Worm (Caenorhabditis elegans): Measurements from ENCODE around the gene sra-31.

The sra-31 gene

ce11 chrII:6598050-6598449 is 19.8 kb upstream of the sra-31 start, which contains the start of gene dnj-8 (continued):
- TF ChIP-seq pqm-1 (tag; optimal IDR thresholded peaks at IDR 0.05) (no peak), nhr-47 (tag; optimal IDR thresholded peaks at IDR 0.05) (no peak), ztf-11 (tag; optimal IDR thresholded peaks at IDR 0.05) (no peak), lin-15B (tag; optimal IDR thresholded peaks at IDR 0.05) (peak; percentile 2), nhr-12 (tag; optimal IDR thresholded peaks at IDR 0.05) (no peak), F16B12.6 (tag; optimal IDR thresholded peaks at IDR 0.05) (peak; percentile 4)

- no peak for TF ChIP-seq unc-86 (tag; optimal IDR thresholded peaks at IDR 0.05)
- no peak for TF ChIP-seq ceh-63 (GFP tag; optimal IDR thresholded peaks at IDR 0.05)
- no peak for TF ChIP-seq rnt-1 (tag; optimal IDR thresholded peaks at IDR 0.05)
- no peak for TF ChIP-seq vab-15 (tag; optimal IDR thresholded peaks at IDR 0.05)
- no peak for TF ChIP-seq tlp-1 (tag; optimal IDR thresholded peaks at IDR 0.05)
- no peak for TF ChIP-seq C16A3.4 (tag; optimal IDR thresholded peaks at IDR 0.05)
- no peak for TF ChIP-seq lsy-2 (tag; optimal IDR thresholded peaks at IDR 0.05)
- TF ChIP-seq nhr-85 (tag), result no peak
- no peak for TF ChIP-seq ceh-8 (GFP tag; optimal IDR thresholded peaks at IDR 0.05)
- no peak for TF ChIP-seq sptf-1 (tag; optimal IDR thresholded peaks at IDR 0.05)
- TF ChIP-seq mep-1 (tag; optimal IDR thresholded peaks at IDR 0.05), result no peak
- no peak for TF ChIP-seq C34B4.2 (tag; optimal IDR thresholded peaks at IDR 0.05)
- TF ChIP-seq efl-3 (GFP tag; optimal IDR thresholded peaks at IDR 0.05), result no peak
- TF ChIP-seq mdl-1 (tag; optimal IDR thresholded peaks at IDR 0.05), result no peak
- TF ChIP-seq ets-5 (GFP tag; IDR thresholded peaks at IDR 0.05), result no peak
- no peak for TF ChIP-seq elt-3 (tag; optimal IDR thresholded peaks at IDR 0.05)
- no peak for TF ChIP-seq fkh-4 (tag; optimal IDR thresholded peaks at IDR 0.05; ENCODE audit: borderline replicate concordance)
- no peak for TF ChIP-seq aha-1 (tag; optimal IDR thresholded peaks at IDR 0.05)
Observed at ce11 chrII:6597507-6597906, 19.2 kb upstream of the sra-31 start.

- TF ChIP-seq isw-1 (GFP tag; IDR thresholded peaks at IDR 0.05), result no peak
- no peak for TF ChIP-seq vab-15 (tag; optimal IDR thresholded peaks at IDR 0.05)
- no peak for TF ChIP-seq egl-27 (tag; optimal IDR thresholded peaks at IDR 0.05)
- no peak for TF ChIP-seq lin-15B (tag; optimal IDR thresholded peaks at IDR 0.05)
- no peak for TF ChIP-seq zag-1 (tag; optimal IDR thresholded peaks at IDR 0.05)
- no peak for TF ChIP-seq xbp-1 (tag; optimal IDR thresholded peaks at IDR 0.05)
Observed at ce11 chrII:6594151-6594550, 15.9 kb upstream of the sra-31 start, which contains the start of gene aipr-1. Gene aipr-1 (minus strand): TSS chrII:6594251.

- TF ChIP-seq snu-23 (GFP tag; optimal IDR thresholded peaks at IDR 0.05), result no peak
- no peak for TF ChIP-seq hlh-4 (tag; optimal IDR thresholded peaks at IDR 0.05)
- TF ChIP-seq xbp-1 (tag; optimal IDR thresholded peaks at IDR 0.05), result no peak
- TF ChIP-seq nhr-20 (tag; optimal IDR thresholded peaks at IDR 0.05), result no peak
- no peak for TF ChIP-seq unc-86 (tag; optimal IDR thresholded peaks at IDR 0.05)
- no peak for TF ChIP-seq nhr-77 (tag; optimal IDR thresholded peaks at IDR 0.05)
- TF ChIP-seq egl-27 (tag; optimal IDR thresholded peaks at IDR 0.05), result no peak
- TF ChIP-seq nhr-11 (tag; optimal IDR thresholded peaks at IDR 0.05), result no peak
- TF ChIP-seq alr-1 (tag; optimal IDR thresholded peaks at IDR 0.05; ENCODE audit: borderline replicate concordance), result no peak
- TF ChIP-seq mef-2 (tag; optimal IDR thresholded peaks at IDR 0.05), result no peak
- no peak for TF ChIP-seq aha-1 (tag; optimal IDR thresholded peaks at IDR 0.05)
- TF ChIP-seq pax-3 (tag; optimal IDR thresholded peaks at IDR 0.05), result no peak
- TF ChIP-seq irx-1 (tag; optimal IDR thresholded peaks at IDR 0.05), result no peak
- no peak for TF ChIP-seq swsn-7 (tag; optimal IDR thresholded peaks at IDR 0.05)
- TF ChIP-seq unc-62 (GFP tag; optimal IDR thresholded peaks at IDR 0.05), result no peak
- TF ChIP-seq lin-35 (GFP tag; optimal IDR thresholded peaks at IDR 0.05), result no peak
- no peak for TF ChIP-seq vab-15 (tag; optimal IDR thresholded peaks at IDR 0.05)
Observed at ce11 chrII:6592251-6592650, 14.0 kb upstream of the sra-31 start, which contains the start of gene C56C10.9. Gene C56C10.9 (minus strand): TSS chrII:6592351.

Data from whole organism, L1 larva.